Worm (Caenorhabditis elegans) whole organism, L2 larva: ENCODE results near the gene str-93.

Source experiments
- F13H6.1 ChIP-seq: sonication (generic microtip); optimal IDR thresholded peaks from 2 replicates; lab custom pipeline; 2016; ENCODE audit warnings: missing genetic modification characterization, missing compliant biosample characterization
- R02D3.7 ChIP-seq: fragments of 150-350 bp; optimal IDR thresholded peaks from 2 replicates; lab custom pipeline; 2014; ENCODE audit warnings: missing biosample characterization, missing genetic modification characterization
- egl-27 ChIP-seq: sonication (generic microtip); optimal IDR thresholded peaks from 3 replicates; lab custom pipeline; 2017; ENCODE audit warnings: missing biosample characterization, missing genetic modification reagents, missing genetic modification characterization
- elt-1 ChIP-seq: fragments of 150-350 bp; optimal IDR thresholded peaks from 2 replicates; lab custom pipeline; 2014; ENCODE audit warnings: missing biosample characterization, missing genetic modification characterization
- lin-39 ChIP-seq: fragments of 150-350 bp; optimal IDR thresholded peaks from 2 replicates; lab custom pipeline; 2014; ENCODE audit warnings: missing biosample characterization, missing genetic modification reagents, missing genetic modification characterization
- mab-5 ChIP-seq: fragments of 150-350 bp; optimal IDR thresholded peaks from 2 replicates; lab custom pipeline; 2014; ENCODE audit warnings: missing biosample characterization, missing genetic modification characterization
- nhr-10 ChIP-seq: sonication (generic microtip); optimal IDR thresholded peaks from 2 replicates; lab custom pipeline; 2017; ENCODE audit warnings: missing biosample characterization, missing genetic modification characterization
- nhr-11 ChIP-seq: fragments of 150-350 bp; optimal IDR thresholded peaks from 2 replicates; lab custom pipeline; 2014; ENCODE audit warnings: missing biosample characterization, missing genetic modification characterization
- nhr-129 ChIP-seq: fragments of 150-350 bp; optimal IDR thresholded peaks from 2 replicates; lab custom pipeline; 2014; ENCODE audit warnings: missing biosample characterization, missing genetic modification characterization
- nhr-23 ChIP-seq: fragments of 150-350 bp; optimal IDR thresholded peaks from 2 replicates; lab custom pipeline; 2014; ENCODE audit warnings: missing biosample characterization, missing genetic modification reagents, missing genetic modification characterization
- nhr-25 ChIP-seq: fragments of 150-350 bp; sonication (generic microtip); optimal IDR thresholded peaks from 3 replicates; lab custom pipeline; 2014; ENCODE audit warnings: missing biosample characterization, missing genetic modification characterization
- nhr-6 ChIP-seq: fragments of 150-350 bp; optimal IDR thresholded peaks from 2 replicates; lab custom pipeline; 2014; ENCODE audit warnings: missing biosample characterization, missing genetic modification characterization
- ztf-11 ChIP-seq: sonication (generic microtip); optimal IDR thresholded peaks from 2 replicates; lab custom pipeline; 2017; ENCODE audit warnings: missing biosample characterization, missing genetic modification characterization

DNA sequence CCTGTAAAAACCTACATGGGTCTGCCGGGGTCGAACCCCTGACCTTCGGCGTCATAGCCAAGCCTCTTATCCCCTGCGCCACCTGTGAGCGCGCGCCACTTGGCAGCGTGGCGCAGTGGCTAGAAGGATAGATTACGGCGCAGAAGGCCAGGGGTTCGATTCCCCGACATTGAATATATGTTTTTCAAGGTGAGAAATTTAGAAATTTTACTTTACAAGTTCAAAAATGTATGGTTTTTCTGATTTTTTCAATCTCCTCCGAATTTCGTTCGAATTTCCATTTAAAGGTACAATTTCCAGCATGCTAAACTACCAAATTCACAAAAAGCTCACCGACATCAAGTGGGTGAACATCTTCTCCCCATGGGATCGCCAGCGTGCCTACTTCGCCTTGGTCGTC lies 13.2 kb downstream of the str-93 start, which contains the start of gene dgat-2:
- no peak for TF ChIP-seq nhr-11 (tag; lab: Kevin White, UChicago)
- no peak for TF ChIP-seq R02D3.7 (tag; lab: Kevin White, UChicago)
- TF ChIP-seq ztf-11 (tag; lab: Kevin White, UChicago), result no peak
- TF ChIP-seq elt-1 (tag; lab: Kevin White, UChicago), result no peak
- no peak for TF ChIP-seq nhr-6 (tag; lab: Kevin White, UChicago)
- no peak for TF ChIP-seq nhr-129 (tag; lab: Kevin White, UChicago)
- TF ChIP-seq F13H6.1 (tag; lab: Kevin White, UChicago), result no peak
- TF ChIP-seq lin-39 (tag; lab: Kevin White, UChicago), result no peak
- TF ChIP-seq nhr-23 (tag; lab: Kevin White, UChicago), result no peak
- TF ChIP-seq nhr-10 (tag; lab: Kevin White, UChicago), result no peak
- TF ChIP-seq egl-27 (tag; lab: Kevin White, UChicago), result no peak
- TF ChIP-seq nhr-25, result no peak
- no peak for TF ChIP-seq mab-5 (tag; lab: Kevin White, UChicago)
